Worm (Caenorhabditis elegans): ENCODE measurements around the gene npr-13.
"Not testable (repeated sequence)": the region's sequence is repeated elsewhere in the genome, so short reads cannot be mapped to it uniquely, and the experiment has no call there.

The npr-13 gene

ce11 chrV:14826952-14827351 lies 31.5 kb downstream of the npr-13 start, which contains the start of gene nspa-8:
Gene nspa-8 (minus strand): TSS chrV:14827052.
- not testable (repeated sequence) for TF ChIP-seq pax-1, pros-1, rnt-1 (tag; optimal IDR thresholded peaks at IDR 0.05)

ce11 chrV:14824124-14824523 lies 34.3 kb downstream of the npr-13 start, which contains the start of gene W06A7.4:
Gene W06A7.4 (plus strand): TSS chrV:14824424.
- TF ChIP-seq ceh-45 (GFP tag; IDR thresholded peaks at IDR 0.05) (no peak), ceh-34 (tag; optimal IDR thresholded peaks at IDR 0.05) (no peak), sdc-2 (tag; optimal IDR thresholded peaks at IDR 0.05) (no peak), ahr-1 (tag; optimal IDR thresholded peaks at IDR 0.05) (no peak), lim-6 (tag; optimal IDR thresholded peaks at IDR 0.05) (no peak), fkh-6 (tag; optimal IDR thresholded peaks at IDR 0.05) (no peak), dmd-4 (tag; optimal IDR thresholded peaks at IDR 0.05; ENCODE audit: borderline replicate concordance) (no peak), sox-2 (GFP tag; IDR thresholded peaks at IDR 0.05) (no peak), C08G9.2 (tag; optimal IDR thresholded peaks at IDR 0.05) (no peak), npax-4 (tag; optimal IDR thresholded peaks at IDR 0.05) (no peak), nhr-232 (tag; optimal IDR thresholded peaks at IDR 0.05) (no peak)

- TF ChIP-seq ceh-31 (tag; optimal IDR thresholded peaks at IDR 0.05) (no peak), pqm-1 (tag; optimal IDR thresholded peaks at IDR 0.05) (no peak), ceh-6 (GFP tag; optimal IDR thresholded peaks at IDR 0.05) (no peak), sox-4 (tag; optimal IDR thresholded peaks at IDR 0.05) (no peak), hlh-13 (GFP tag; optimal IDR thresholded peaks at IDR 0.05) (no peak), pax-1 (tag; optimal IDR thresholded peaks at IDR 0.05) (no peak), sdc-2 (tag; optimal IDR thresholded peaks at IDR 0.05) (no peak), madf-2 (tag; optimal IDR thresholded peaks at IDR 0.05) (no peak), tbx-7 (tag; optimal IDR thresholded peaks at IDR 0.05) (no peak), ceh-9 (tag; optimal IDR thresholded peaks at IDR 0.05) (no peak), pag-3 (tag; optimal IDR thresholded peaks at IDR 0.05; ENCODE audit: borderline replicate concordance) (no peak), sox-2 (GFP tag; IDR thresholded peaks at IDR 0.05) (no peak), unc-3 (GFP tag; conservative IDR thresholded peaks at IDR 0.05) (no peak), unc-3 (tag; optimal IDR thresholded peaks at IDR 0.05) (no peak), che-1 (tag; optimal IDR thresholded peaks at IDR 0.05) (no peak), ceh-18 (tag; optimal IDR thresholded peaks at IDR 0.05) (no peak)
These were observed 36.9 kb downstream of the npr-13 start, which contains the start of gene W06A7.2 for ce11 chrV:14821553-14821952. Gene W06A7.2 (plus strand): TSS chrV:14821853.

ce11 chrV:14820314-14820713 lies 38.1 kb downstream of the npr-13 start:
- no peak for TF ChIP-seq hlh-30 (tag; optimal IDR thresholded peaks at IDR 0.05; ENCODE audit: insufficient read depth)
- TF ChIP-seq ceh-18 (tag; optimal IDR thresholded peaks at IDR 0.05) = peak; percentile 29
- peak; percentile 24 for TF ChIP-seq unc-55 (GFP tag; optimal IDR thresholded peaks at IDR 0.05)
- TF ChIP-seq che-1 (tag; optimal IDR thresholded peaks at IDR 0.05) = no peak

- TF ChIP-seq rnt-1 (tag; optimal IDR thresholded peaks at IDR 0.05) = no peak
- TF ChIP-seq ceh-2 (tag; optimal IDR thresholded peaks at IDR 0.05) = no peak
- TF ChIP-seq npax-4 (tag; optimal IDR thresholded peaks at IDR 0.05) = no peak
- no peak for TF ChIP-seq nfya-1 (tag; optimal IDR thresholded peaks at IDR 0.05)
- TF ChIP-seq ceh-31 (tag; optimal IDR thresholded peaks at IDR 0.05) = no peak
- TF ChIP-seq syd-9 (tag; optimal IDR thresholded peaks at IDR 0.05) = no peak
These were observed 42.9 kb downstream of the npr-13 start, which contains the start of gene rin-1 for ce11 chrV:14815500-14815899. Gene rin-1 (minus strand): TSS chrV:14815600.

- TF ChIP-seq F13H6.1 (tag; optimal IDR thresholded peaks at IDR 0.05) (no peak), pax-1 (tag; optimal IDR thresholded peaks at IDR 0.05) (no peak), ceh-45 (GFP tag; IDR thresholded peaks at IDR 0.05) (no peak), C38D4.7 (GFP tag; optimal IDR thresholded peaks at IDR 0.05) (no peak)
These were observed 44.8 kb downstream of the npr-13 start for ce11 chrV:14813566-14813965.

All from whole organism, late embryonic.